Fruit fly (Drosophila melanogaster): ENCODE data around the gene CG13255.

Gene CG13255

DNA sequence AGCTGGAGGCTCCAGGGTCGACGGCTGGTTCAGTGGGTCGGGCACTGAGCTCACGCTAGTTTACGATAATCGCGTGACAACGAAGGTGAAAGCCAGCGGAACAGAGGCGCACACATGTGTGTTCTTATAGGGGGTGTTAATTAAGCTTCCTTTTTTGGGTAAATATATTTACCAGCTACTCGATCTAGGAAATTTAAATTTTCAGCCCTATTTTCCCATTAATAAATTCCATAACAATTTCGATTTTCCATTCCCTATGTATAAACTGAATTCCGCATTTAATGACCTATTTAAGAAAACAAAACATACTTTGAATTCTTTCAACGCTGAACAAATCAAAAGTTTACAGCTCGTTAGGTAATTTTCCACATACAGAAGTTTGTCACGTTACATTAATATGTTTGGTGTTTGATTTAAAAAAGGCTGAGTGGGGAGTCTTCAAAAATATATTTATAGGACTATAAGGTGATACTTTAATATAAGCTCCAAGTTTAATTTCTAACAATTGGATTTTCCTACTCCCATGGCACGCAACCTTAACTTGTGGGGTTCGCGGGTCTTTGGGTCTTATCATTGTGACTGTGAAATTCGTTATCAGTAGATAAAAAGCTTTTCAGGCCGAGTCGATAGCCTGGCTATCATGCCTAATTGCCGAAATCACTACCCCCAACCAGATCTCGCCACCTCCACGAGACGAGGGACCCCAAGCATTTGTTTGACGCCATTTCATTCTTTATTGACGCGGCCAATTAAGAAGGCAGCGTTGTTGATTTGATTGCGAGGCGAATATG, at the start of gene CG13255 (continued):
- no peak for TF ChIP-seq Oaz (GFP tag; IDR thresholded peaks at IDR 0.05)
- TF ChIP-seq Gug (GFP tag; IDR thresholded peaks at IDR 0.05): no peak; the same call in 3 of the 4 replicates
- TF ChIP-seq CG7786 (GFP tag; optimal IDR thresholded peaks at IDR 0.05): peak; percentile 45
- TF ChIP-seq CG8765 (GFP tag; IDR thresholded peaks at IDR 0.05): no peak
- peak; percentile 21; the same call in 1 of the 2 replicates for TF ChIP-seq CG31441 (GFP tag; IDR thresholded peaks at IDR 0.05)
- TF ChIP-seq CG8359 (GFP tag; optimal IDR thresholded peaks at IDR 0.05; ENCODE audit: borderline replicate concordance): no peak
- peak in 1 of 2 experiments; percentile 56 for TF ChIP-seq Hr51 (GFP tag; optimal IDR thresholded peaks at IDR 0.05)
- no peak for TF ChIP-seq dan (GFP tag; IDR thresholded peaks at IDR 0.05)
- TF ChIP-seq CG30403 (GFP tag; optimal IDR thresholded peaks at IDR 0.05): peak; percentile 71
- no peak for TF ChIP-seq trem (tag; optimal IDR thresholded peaks at IDR 0.05)
- TF ChIP-seq CG4360 (GFP tag; IDR thresholded peaks at IDR 0.05): no peak
- no peak for TF ChIP-seq CG17612 (GFP tag; IDR thresholded peaks at IDR 0.05)
- no peak for TF ChIP-seq ash1 (GFP tag; optimal IDR thresholded peaks at IDR 0.05)
- TF ChIP-seq Meics (GFP tag; optimal IDR thresholded peaks at IDR 0.05): peak; percentile 71
- TF ChIP-seq prd (optimal IDR thresholded peaks at IDR 0.05): no peak
- TF ChIP-seq prd (GFP tag; IDR thresholded peaks at IDR 0.05): no peak

DNA sequence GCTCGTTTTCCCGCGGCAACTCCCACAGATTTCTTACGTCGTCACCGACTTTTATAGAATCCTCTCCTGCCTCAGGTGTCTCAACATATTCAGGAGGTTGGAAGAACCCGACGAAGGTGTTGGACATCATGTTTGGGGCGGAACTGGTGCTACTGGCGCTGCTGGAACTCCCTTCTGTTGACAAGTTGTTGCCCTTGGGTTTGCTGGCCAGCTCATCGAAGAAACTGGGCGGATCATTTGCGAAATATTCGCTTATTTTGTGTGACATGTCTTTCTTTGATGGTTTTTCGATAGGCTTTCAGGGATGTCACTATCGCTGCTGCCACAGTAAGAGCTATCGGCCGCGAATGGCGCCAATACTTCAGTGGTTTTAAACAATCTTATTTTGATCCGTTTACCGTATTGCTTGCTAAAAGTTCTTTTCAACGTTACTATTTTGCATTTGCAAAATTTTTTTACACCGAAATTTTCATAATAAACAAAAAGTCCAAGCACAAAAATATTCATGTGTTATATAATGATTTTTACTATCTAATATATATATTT, 49.4 kb upstream of the CG13255 start, which contains the start of gene CG11396:
TSS of gene CG11396 (minus strand) at position 303 of the 546 bp plus-strand sequence.
- TF ChIP-seq CG10543 (GFP tag; optimal IDR thresholded peaks at IDR 0.05) (no peak), Sin3A (optimal IDR thresholded peaks at IDR 0.05) (peak; percentile 43), CG9876 (GFP tag; optimal IDR thresholded peaks at IDR 0.05) (no peak), CG2116 (GFP tag; optimal IDR thresholded peaks at IDR 0.05) (peak; percentile 59), HmgZ (tag; optimal IDR thresholded peaks at IDR 0.05) (peak; percentile 4), GATAe (GFP tag; conservative IDR thresholded peaks at IDR 0.05) (no peak), CG17829 (tag; optimal IDR thresholded peaks at IDR 0.05) (peak; percentile 0), CG16813 (GFP tag; IDR thresholded peaks at IDR 0.05; ENCODE audit: partially characterized antibody) (peak; percentile 90), hb (GFP tag; IDR thresholded peaks at IDR 0.05; ENCODE audit: partially characterized antibody) (peak; percentile 86), CG11085 (GFP tag; IDR thresholded peaks at IDR 0.05) (no peak), CG42726 (GFP tag; IDR thresholded peaks at IDR 0.05; ENCODE audit: partially characterized antibody) (peak; percentile 94), CG8388 (GFP tag; optimal IDR thresholded peaks at IDR 0.05) (no peak), tna (GFP tag; IDR thresholded peaks at IDR 0.05; ENCODE audit: partially characterized antibody) (peak; percentile 92), CG13287 (GFP tag; IDR thresholded peaks at IDR 0.05; ENCODE audit: partially characterized antibody) (peak; percentile 97), CG8281 (tag; optimal IDR thresholded peaks at IDR 0.05) (no peak), nom (GFP tag; optimal IDR thresholded peaks at IDR 0.05) (peak; percentile 8), az2 (GFP tag; optimal IDR thresholded peaks at IDR 0.05) (no peak), Adf1 (GFP tag; IDR thresholded peaks at IDR 0.05) (peak; percentile 40; the same call in 1 of the 2 replicates), Opbp (GFP tag; IDR thresholded peaks at IDR 0.05; ENCODE audit: partially characterized antibody) (peak; percentile 95), Rfx (GFP tag; IDR thresholded peaks at IDR 0.05) (peak; percentile 58), CG31365 (tag; optimal IDR thresholded peaks at IDR 0.05) (no peak), Scr (GFP tag; IDR thresholded peaks at IDR 0.05; ENCODE audit: partially characterized antibody) (peak; percentile 95), PHDP (tag; optimal IDR thresholded peaks at IDR 0.05) (no peak), phol (tag; optimal IDR thresholded peaks at IDR 0.05) (peak; percentile 14), fu2 (GFP tag; optimal IDR thresholded peaks at IDR 0.05) (no peak), Sry-δ (GFP tag; optimal IDR thresholded peaks at IDR 0.05) (peak; percentile 94), E2f2 (GFP tag; IDR thresholded peaks at IDR 0.05) (peak; percentile 98), CG1603 (tag; optimal IDR thresholded peaks at IDR 0.05) (peak; percentile 46), Side (GFP tag; optimal IDR thresholded peaks at IDR 0.05) (no peak), Fer1 (GFP tag; optimal IDR thresholded peaks at IDR 0.05) (peak; percentile 13), CG8290 (GFP tag; optimal IDR thresholded peaks at IDR 0.05) (peak; percentile 24), CG8290 (tag; optimal IDR thresholded peaks at IDR 0.05) (no peak), Dll (GFP tag; IDR thresholded peaks at IDR 0.05; ENCODE audit: partially characterized antibody) (peak; percentile 94)

All from whole organism, embryonic.